Worm (Caenorhabditis elegans) whole organism, L4/young adult: ENCODE measurements around the gene F13H10.3.

ENCODE experiments used
- W03F9.2 ChIP-seq: fragments of 150-350 bp; optimal IDR thresholded peaks from 2 replicates; lab custom pipeline; 2014; ENCODE audit warnings: missing biosample characterization, missing genetic modification characterization
- dao-5 ChIP-seq: sonication (generic microtip); optimal IDR thresholded peaks from 2 replicates; lab custom pipeline; 2016; ENCODE audit warnings: missing genotype, missing genetic modification characterization, moderate library complexity, missing compliant biosample characterization
- him-1 ChIP-seq: sonication (generic microtip); optimal IDR thresholded peaks from 2 replicates; lab custom pipeline; 2016; ENCODE audit warnings: missing genotype, missing genetic modification reagents, missing genetic modification characterization, missing compliant biosample characterization

Gene F13H10.3

DNA sequence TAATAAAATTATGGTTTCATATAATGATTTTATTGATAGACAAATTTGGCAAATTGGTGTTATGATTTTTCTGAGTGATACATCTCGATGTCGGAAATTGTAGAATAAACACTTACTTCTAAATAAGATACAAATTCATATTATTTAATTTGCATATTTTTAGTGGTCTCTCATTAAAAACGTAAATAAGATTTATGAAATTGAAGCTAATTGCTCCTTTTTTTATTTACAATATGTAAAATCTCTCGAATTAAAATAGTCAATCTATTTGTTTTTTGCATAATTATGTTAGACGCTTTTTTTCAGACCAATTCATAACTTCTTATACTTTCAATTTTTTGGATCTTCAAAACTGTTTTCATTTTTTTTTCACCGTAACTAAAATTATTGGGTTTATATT is 16.5 kb upstream of the F13H10.3 start, which contains the start of gene hrg-6:
hrg-6 (plus strand) TSS at position 301 of the 400 bp plus-strand sequence.
- TF ChIP-seq dao-5 (tag; lab: Kevin White, UChicago) (no peak), W03F9.2 (tag; lab: Kevin White, UChicago) (no peak), him-1 (no peak)

DNA sequence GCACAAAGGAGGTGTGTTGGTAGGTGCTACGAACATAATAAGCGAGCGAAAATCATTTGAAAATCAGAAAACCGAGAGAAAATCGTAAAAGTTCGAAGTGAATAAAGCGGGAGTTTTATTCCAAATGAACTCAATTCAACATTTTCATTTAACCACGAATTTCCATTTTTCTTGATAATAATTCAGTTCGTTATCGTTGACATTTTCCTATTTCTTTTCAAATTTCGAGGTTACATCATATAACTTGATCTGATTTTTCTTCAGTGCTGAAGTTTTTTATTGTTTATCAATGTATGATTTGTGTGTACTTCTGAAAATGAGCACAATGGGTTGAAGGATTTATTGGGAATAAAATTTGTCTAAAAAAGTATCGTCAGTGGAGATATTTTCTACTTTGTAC is 15.9 kb upstream of the F13H10.3 start:
- TF ChIP-seq him-1 (no peak), W03F9.2 (tag; lab: Kevin White, UChicago) (no peak), dao-5 (tag; lab: Kevin White, UChicago) (no peak)

DNA sequence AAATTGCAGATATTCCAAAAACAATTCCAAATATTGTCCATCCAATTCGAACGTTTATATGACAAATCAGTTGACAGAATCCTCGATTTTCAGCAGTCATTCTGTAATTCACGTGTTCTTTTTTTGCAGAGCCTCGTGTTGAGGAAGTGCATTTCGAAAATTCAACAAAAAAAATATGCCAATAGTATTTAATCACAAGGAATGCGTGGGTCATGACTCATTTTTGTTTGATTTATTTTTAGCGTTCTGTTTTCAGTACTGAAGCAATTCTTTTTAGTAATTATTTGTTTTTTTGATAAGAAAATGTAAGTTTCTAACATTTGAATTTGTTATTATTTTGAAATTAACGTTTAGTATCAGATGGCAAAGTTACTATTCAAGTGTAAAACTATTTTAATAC is 15.1 kb upstream of the F13H10.3 start, which contains the start of gene hrg-4:
hrg-4 (minus strand) TSS at position 101 of the 400 bp plus-strand sequence.
- TF ChIP-seq W03F9.2 (tag; lab: Kevin White, UChicago) (no peak), dao-5 (tag; lab: Kevin White, UChicago) (no peak), him-1 (no peak)

DNA sequence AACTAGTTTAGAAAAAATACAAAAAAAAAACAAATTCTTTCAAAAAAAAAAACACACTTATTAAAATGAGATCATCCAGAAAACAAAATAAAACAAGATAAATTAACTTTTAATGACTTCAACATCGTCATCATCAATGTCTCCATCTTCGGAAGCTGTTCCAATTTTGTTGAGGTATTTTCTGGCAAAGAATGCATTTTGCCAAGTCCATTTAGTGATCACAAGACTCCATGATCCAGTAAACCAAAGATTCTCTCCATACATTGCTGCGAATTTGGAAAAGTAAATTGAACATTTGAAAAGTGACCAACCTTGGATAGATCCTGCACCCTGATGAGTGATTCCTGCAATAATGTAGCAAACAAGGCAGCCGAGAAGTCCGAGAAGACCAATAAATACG is 14.4 kb upstream of the F13H10.3 start:
- no peak for TF ChIP-seq dao-5 (tag; lab: Kevin White, UChicago)
- TF ChIP-seq him-1, result no peak
- no peak for TF ChIP-seq W03F9.2 (tag; lab: Kevin White, UChicago)

DNA sequence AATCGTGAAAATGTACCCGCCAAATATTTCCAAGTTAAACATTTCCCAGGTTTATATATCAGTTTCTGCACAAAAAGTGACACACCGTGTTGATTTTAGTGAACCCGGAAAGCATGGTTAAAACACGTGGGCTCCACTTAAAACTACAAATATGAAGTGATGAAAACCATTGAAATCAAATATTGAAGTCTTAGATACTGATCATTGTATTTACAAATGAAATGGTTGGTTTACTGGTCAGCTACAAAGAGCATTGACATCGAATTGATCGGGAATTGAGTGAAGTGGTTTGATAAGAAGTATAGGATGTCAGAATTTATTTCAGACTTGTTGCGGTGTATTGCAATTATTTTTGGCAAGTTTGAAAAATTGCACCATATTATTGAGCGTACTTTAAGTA is 13.7 kb upstream of the F13H10.3 start, which contains the start of gene hrg-5:
hrg-5 (minus strand) TSS at position 17 of the 400 bp plus-strand sequence.
- TF ChIP-seq W03F9.2 (tag; lab: Kevin White, UChicago) (no peak), him-1 (no peak), dao-5 (tag; lab: Kevin White, UChicago) (no peak)

DNA sequence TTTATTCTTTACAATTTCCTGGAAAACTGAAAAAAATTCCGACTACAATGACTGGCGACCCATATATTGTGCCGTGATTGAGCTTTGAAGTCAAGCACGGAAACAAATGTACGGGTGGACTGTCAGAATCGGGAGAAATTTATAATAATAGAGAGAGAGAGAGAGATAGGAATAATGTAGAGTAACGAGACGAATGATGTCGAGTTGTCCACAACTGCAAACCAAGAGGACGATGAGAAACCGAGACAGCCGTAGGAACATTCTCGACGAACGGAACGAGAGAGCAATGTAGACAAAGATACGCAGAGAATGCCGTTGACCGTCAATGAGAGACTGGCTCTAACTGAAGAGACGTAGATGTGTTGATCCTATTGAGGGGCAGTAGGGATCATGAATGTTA is 11.8 kb upstream of the F13H10.3 start:
- TF ChIP-seq W03F9.2 (tag; lab: Kevin White, UChicago) (peak; percentile 68), dao-5 (tag; lab: Kevin White, UChicago) (peak; percentile 5), him-1 (peak; percentile 14)

DNA sequence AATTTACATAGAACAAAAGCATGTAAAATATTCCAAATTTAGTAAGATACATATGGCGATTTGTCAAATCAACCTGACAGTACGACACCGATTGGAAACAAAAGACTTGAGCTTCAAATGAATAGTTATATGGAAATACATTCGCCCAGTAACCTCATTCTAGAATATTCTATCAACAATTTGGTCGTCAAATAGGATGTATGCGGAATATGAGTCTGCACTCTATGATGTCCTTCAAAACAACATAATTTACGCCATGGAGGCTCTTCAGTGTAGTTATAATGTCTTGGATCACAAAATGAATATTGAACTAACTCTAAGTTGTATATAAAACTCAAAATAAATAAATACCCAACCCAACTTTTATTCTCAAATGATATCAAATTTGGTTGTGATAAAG is 10.9 kb upstream of the F13H10.3 start:
- TF ChIP-seq W03F9.2 (tag; lab: Kevin White, UChicago) (no peak), him-1 (no peak), dao-5 (tag; lab: Kevin White, UChicago) (no peak)

DNA sequence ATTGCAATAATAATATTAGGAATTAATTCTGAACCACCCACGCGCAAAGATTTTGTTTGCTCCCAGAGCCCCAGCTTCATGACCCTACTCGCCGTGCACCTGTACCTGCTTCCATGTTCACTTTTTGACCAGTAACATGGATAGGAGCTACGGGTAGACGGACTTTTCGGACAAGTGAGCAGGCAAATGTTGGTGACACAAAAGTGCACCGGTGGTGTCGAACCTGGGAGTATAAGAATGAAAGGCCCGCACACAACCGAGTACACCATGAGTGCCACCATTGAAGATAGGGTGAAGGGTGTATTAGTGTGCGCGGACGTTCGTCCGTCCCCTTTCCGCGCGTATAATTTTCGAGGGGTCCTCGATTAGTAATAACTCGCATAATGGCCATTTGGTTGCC is 10.2 kb upstream of the F13H10.3 start:
- TF ChIP-seq him-1 (no peak), dao-5 (tag; lab: Kevin White, UChicago) (no peak), W03F9.2 (tag; lab: Kevin White, UChicago) (no peak)

DNA sequence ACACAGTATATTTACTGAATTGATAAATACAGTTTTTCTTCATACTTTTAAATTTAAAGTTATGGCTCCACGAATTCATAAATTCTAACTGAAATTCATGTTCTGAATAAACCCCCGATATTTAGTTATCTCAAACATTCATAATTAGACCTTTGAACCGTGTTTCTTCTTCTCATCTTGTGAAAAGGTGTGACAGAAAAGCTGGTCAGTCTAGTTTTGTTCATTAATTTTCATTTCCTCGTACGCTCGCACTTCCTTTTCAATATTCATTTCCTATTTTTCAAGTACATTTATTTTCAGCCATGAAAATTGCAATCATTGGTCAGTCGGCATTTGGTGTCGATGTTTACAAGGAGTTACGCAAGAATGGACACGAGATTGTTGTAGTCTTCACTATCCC is 6.5 kb upstream of the F13H10.3 start, which contains the start of gene alh-3:
alh-3 (plus strand) TSS at position 301 of the 400 bp plus-strand sequence.
- TF ChIP-seq dao-5 (tag; lab: Kevin White, UChicago), result no peak
- no peak for TF ChIP-seq W03F9.2 (tag; lab: Kevin White, UChicago)
- TF ChIP-seq him-1, result no peak

DNA sequence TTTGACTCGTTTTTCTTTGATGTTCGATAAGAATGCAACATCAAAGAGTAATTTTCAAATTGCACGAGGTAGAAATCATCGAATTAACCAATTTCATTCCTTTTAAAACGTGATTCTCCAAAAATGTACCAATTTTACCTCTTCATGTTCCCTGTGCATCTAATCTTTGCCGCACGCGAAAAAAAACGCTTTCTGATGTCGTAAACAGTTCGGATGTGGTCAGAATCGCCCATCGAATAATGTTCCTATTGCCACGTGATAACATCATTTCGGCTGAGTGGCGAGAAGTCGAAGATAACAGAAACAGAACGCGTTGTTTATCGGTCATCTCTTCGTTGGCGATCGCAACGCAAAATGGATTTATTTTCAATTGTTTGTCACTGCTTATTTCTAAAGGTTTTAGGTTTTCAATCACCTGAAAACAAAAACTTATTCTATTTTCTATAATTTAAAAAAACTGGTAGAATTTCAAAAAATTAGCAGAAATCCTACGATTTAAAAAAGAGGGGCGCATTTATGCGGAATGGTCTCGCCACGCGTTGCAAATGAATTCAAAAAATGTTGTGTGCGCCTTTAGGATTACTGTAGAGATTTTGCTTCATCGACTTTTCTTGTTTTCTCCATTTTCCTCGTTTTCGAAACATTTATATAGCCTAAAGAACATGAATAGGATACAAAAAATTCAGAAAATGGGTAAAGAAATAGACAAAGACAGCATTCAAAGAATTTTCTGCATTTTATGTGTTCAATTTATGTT is 5.9 kb upstream of the F13H10.3 start, which contains the start of gene mogs-1:
mogs-1 (minus strand) TSS at position 417 of the 757 bp plus-strand sequence.
- TF ChIP-seq W03F9.2 (tag; lab: Kevin White, UChicago) (no peak), him-1 (no peak), dao-5 (tag; lab: Kevin White, UChicago) (no peak)

DNA sequence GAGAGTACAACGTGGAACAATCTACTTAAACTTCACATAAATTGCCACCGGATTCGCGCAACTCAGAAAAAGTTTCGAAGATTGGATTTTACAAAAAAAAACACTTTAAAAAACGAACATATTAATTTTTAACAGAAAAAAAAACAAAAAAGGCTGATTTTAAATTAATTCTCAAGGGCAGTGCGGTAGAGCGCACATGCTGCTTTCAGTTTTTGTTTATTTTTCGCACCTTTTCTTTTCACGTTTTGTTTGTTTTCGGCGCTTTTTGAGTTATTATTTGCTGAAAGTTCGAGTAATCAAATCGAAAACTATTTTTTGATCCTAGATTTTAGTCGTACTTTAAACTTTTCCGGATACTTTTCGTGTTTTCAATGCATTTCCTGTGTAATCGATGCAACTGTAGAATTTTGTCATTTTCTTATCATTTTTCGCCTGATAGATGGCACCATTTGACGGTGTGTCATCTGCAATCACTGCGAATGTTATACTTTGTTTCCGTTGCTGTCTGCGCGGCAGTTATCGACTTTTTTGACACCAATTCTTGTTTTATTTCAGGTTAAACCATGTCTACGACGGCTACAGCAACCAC is 4.3 kb upstream of the F13H10.3 start, which contains the start of gene F13H10.8:
F13H10.8 (plus strand) TSS at position 556 of the 589 bp plus-strand sequence.
- TF ChIP-seq W03F9.2 (tag; lab: Kevin White, UChicago), result peak; percentile 61
- no peak for TF ChIP-seq dao-5 (tag; lab: Kevin White, UChicago)
- TF ChIP-seq him-1, result no peak

DNA sequence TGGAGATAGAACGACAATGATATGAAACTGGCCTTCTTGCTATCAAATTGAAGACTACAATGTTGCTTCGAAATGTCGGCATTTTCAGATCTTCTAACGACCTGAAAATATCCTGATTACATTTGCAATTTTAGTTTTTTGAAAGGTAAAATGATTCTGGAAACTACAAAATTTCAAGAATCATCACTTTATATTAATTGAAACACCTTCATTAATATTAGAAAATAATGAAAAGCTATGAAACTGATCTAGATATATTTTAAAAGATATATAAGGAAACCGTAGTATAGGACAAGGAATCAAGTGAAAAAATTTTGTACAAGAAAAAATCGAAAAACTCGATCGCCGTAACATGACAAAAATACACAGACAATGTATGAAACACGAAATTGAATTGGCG is 3.8 kb downstream of the F13H10.3 start, which contains the start of gene ndx-9:
ndx-9 (minus strand) TSS at position 101 of the 400 bp plus-strand sequence.
- TF ChIP-seq him-1 (no peak), dao-5 (tag; lab: Kevin White, UChicago) (no peak), W03F9.2 (tag; lab: Kevin White, UChicago) (no peak)

DNA sequence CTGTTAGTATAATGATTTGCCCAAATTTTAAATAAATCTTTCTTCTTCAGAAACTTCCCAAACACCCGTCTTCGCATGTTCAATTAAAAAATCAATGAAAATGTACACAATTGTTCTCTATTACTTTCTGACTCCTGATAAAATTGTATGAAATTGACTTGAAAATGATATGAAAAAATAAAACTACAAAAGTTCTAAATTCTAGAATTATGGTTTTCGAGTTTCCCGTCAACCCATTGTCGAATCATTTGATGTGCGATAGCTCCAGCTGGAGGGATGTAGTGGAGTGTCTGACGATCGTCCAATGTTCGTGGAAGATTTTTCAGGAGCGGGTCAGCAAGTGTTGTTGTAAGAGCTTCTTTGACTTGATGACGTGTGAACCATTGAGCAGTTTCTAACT is 5.8 kb downstream of the F13H10.3 start:
- TF ChIP-seq W03F9.2 (tag; lab: Kevin White, UChicago), result no peak
- no peak for TF ChIP-seq dao-5 (tag; lab: Kevin White, UChicago)
- no peak for TF ChIP-seq him-1

DNA sequence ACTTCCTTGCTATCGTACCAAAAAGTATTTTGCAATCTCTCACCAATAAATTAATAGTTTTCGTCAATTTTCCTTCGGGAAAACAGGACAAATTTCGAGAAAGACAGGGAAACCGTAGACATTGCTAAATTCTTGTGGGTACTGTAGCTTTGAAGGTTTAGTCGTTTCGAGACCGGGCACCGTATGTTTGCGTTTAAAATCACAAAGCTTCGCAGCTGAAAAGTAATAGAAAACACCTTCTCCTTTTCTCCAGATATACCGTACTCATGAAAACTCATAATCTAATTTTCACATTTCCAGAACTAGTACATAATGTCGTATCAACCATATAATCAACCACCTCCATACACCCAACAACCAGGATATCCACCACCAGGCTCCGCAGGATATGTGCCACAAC is 6.8 kb downstream of the F13H10.3 start, which contains the start of gene F13H10.6:
F13H10.6 (plus strand) TSS at position 301 of the 400 bp plus-strand sequence.
- TF ChIP-seq dao-5 (tag; lab: Kevin White, UChicago) (no peak), W03F9.2 (tag; lab: Kevin White, UChicago) (no peak), him-1 (no peak)
